Fruit fly (Drosophila melanogaster): ENCODE data around the gene CG5096.

CG5096 gene

DNA sequence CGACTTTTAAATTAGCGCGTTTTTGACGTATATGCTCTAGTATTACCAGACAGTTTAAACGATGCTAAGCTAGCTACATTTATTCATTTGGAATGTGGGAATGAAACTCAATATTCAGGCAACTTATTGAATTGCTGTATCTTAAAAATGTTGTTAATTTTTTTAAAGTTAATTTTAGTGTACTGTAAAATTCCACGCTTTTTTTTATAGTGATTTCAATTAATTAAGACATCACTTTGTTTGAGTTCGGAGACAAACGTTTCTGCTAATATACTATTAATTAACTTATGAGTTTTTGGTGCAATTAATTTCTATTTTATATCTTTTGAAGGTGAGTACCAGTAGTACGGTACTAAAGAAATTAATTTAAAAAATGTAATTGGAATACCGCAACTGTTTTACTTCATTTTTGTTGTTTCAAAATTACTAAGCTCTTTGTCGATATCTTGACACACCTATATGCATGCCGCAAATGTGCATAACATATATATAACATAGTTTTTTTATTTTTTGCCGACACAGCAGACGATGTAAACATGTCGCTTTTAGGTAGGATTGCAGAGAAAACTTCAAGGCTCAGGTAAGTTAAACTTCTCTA is 4.2 kb downstream of the CG5096 start, which contains the start of the genes Cdk1 and mRpS7 (continued):
- TF ChIP-seq Smox (GFP tag; optimal IDR thresholded peaks at IDR 0.05) (peak; percentile 74), topi (GFP tag; optimal IDR thresholded peaks at IDR 0.05) (peak; percentile 74), CG6854 (GFP tag; optimal IDR thresholded peaks at IDR 0.05) (no peak), CG10631 (GFP tag; optimal IDR thresholded peaks at IDR 0.05) (peak; percentile 72), spab (GFP tag; optimal IDR thresholded peaks at IDR 0.05) (no peak), Eip93F (GFP tag; optimal IDR thresholded peaks at IDR 0.05) (no peak), net (GFP tag; optimal IDR thresholded peaks at IDR 0.05) (no peak), fd85E (GFP tag; optimal IDR thresholded peaks at IDR 0.05) (no peak), acj6 (GFP tag; optimal IDR thresholded peaks at IDR 0.05) (peak; percentile 68), CG6808 (GFP tag; optimal IDR thresholded peaks at IDR 0.05) (no peak), cyc (GFP tag; optimal IDR thresholded peaks at IDR 0.05) (peak; percentile 72), Met (GFP tag; optimal IDR thresholded peaks at IDR 0.05) (peak; percentile 72), CG31627 (GFP tag; optimal IDR thresholded peaks at IDR 0.05) (peak; percentile 74), esn (GFP tag; optimal IDR thresholded peaks at IDR 0.05) (peak; percentile 77), CG6276 (GFP tag; optimal IDR thresholded peaks at IDR 0.05) (no peak), Eip78C (GFP tag) (peak; percentile 91), CG7368 (GFP tag; optimal IDR thresholded peaks at IDR 0.05) (peak; percentile 22), CG11902 (GFP tag; optimal IDR thresholded peaks at IDR 0.05) (peak; percentile 56), CG3919 (GFP tag; optimal IDR thresholded peaks at IDR 0.05) (no peak), Hr4 (GFP tag; optimal IDR thresholded peaks at IDR 0.05) (peak; percentile 73), fkh (GFP tag; optimal IDR thresholded peaks at IDR 0.05) (no peak), eg (GFP tag; IDR thresholded peaks at IDR 0.05) (no peak; the same call in 1 of the 3 replicates), dac (GFP tag; optimal IDR thresholded peaks at IDR 0.05) (peak; percentile 28), achi (GFP tag; optimal IDR thresholded peaks at IDR 0.05) (peak; percentile 63), lz (GFP tag; optimal IDR thresholded peaks at IDR 0.05) (peak; percentile 61), Sox14 (GFP tag; optimal IDR thresholded peaks at IDR 0.05) (peak; percentile 74), Sox102F (GFP tag; optimal IDR thresholded peaks at IDR 0.05) (no peak), Hr38 (GFP tag; optimal IDR thresholded peaks at IDR 0.05) (no peak), CG8119 (GFP tag; IDR thresholded peaks at IDR 0.05) (peak; percentile 79; the same call in 2 of the 3 replicates), Blimp-1 (GFP tag; optimal IDR thresholded peaks at IDR 0.05) (no peak), CG11762 (GFP tag; optimal IDR thresholded peaks at IDR 0.05; ENCODE audit: insufficient read depth) (peak; percentile 44)

- no peak for TF ChIP-seq dsx (GFP tag; optimal IDR thresholded peaks at IDR 0.05; ENCODE audit: poor library complexity, severe bottlenecking)
- no peak for TF ChIP-seq eg (GFP tag; IDR thresholded peaks at IDR 0.05)
- TF ChIP-seq Eip93F (GFP tag; optimal IDR thresholded peaks at IDR 0.05): no peak
- TF ChIP-seq pdm3 (GFP tag; optimal IDR thresholded peaks at IDR 0.05): no peak
These were observed 4.8 kb downstream of the CG5096 start for dm6 chr2L:10386824-10387223.

DNA sequence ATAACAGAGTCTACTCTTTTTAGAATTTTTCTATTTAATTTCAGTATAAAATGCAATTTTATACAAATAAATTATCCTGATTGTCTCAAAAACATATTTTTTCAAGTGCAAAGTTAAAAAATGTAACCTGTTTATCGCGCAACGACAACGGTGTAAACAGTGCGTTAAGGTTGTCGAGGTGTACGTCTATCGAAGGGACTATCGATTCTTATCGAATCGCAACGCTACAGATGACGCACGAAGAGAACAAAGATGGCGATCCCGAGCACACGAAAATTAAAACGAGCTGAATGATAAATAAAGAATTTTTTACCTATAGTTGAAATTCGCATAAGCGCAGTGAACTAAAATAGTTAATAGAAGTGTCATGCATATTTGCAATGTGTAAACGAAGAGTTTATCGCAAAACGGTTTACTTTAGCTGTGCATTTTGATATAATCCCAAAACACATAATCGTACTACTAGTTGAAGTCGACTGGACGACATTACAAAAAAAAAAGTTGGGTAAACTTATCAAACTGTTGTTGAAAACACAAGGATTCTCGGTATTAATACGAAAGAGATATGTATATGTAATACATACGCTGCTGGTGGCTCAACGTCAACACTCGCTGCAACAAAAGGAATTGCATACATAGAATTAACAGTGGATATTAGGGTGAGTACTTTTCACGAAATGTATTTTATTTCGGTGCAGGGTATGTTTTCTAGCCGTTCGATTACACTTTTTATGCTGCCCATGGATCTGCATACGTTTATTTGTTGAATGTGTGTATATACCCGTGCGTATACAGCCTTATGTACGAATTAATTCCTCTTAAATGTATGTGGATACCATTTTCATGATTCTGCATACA is 6.0 kb downstream of the CG5096 start, which contains the start of gene da:
Gene da, plus strand, starts transcription at position 237 of the 858 bp plus-strand sequence.
- TF ChIP-seq Sox15 (GFP tag; optimal IDR thresholded peaks at IDR 0.05) (peak; percentile 5), fd85E (GFP tag; optimal IDR thresholded peaks at IDR 0.05) (no peak), CG4318 (GFP tag; optimal IDR thresholded peaks at IDR 0.05) (no peak), Hr4 (GFP tag; optimal IDR thresholded peaks at IDR 0.05) (peak; percentile 54), CG7368 (GFP tag; optimal IDR thresholded peaks at IDR 0.05) (peak; percentile 24), salr (GFP tag; optimal IDR thresholded peaks at IDR 0.05) (peak in 1 of 2 experiments; percentile 28), CG10669 (GFP tag; optimal IDR thresholded peaks at IDR 0.05) (peak; percentile 22), fd59A (GFP tag; optimal IDR thresholded peaks at IDR 0.05) (no peak), net (GFP tag; optimal IDR thresholded peaks at IDR 0.05) (peak; percentile 23), CG6808 (GFP tag; optimal IDR thresholded peaks at IDR 0.05) (no peak), Eip78C (GFP tag) (peak; percentile 73), CG11762 (GFP tag; optimal IDR thresholded peaks at IDR 0.05; ENCODE audit: insufficient read depth) (no peak), OdsH (GFP tag; optimal IDR thresholded peaks at IDR 0.05) (peak; percentile 58), CG32006 (GFP tag; optimal IDR thresholded peaks at IDR 0.05) (no peak), achi (GFP tag; optimal IDR thresholded peaks at IDR 0.05) (peak; percentile 45), eg (GFP tag; IDR thresholded peaks at IDR 0.05) (no peak; the same call in 1 of the 3 replicates), CG31627 (GFP tag; optimal IDR thresholded peaks at IDR 0.05) (peak; percentile 58), CG11294 (GFP tag; IDR thresholded peaks at IDR 0.05) (no peak), CG3919 (GFP tag; optimal IDR thresholded peaks at IDR 0.05) (no peak), Eip93F (GFP tag; optimal IDR thresholded peaks at IDR 0.05) (peak; percentile 21), CG10631 (GFP tag; optimal IDR thresholded peaks at IDR 0.05) (no peak), cyc (GFP tag; optimal IDR thresholded peaks at IDR 0.05) (peak; percentile 50), Ets21C (GFP tag; optimal IDR thresholded peaks at IDR 0.05) (peak; percentile 12), CG15336 (GFP tag; IDR thresholded peaks at IDR 0.05) (0 out of 2 replicates have a peak, but pooled peaks have one; percentile 31), Eip75B (GFP tag; optimal IDR thresholded peaks at IDR 0.05) (peak; percentile 67)
